Fruit fly (Drosophila melanogaster): ENCODE data around the gene MED27.

MED27 gene

dm6 chr3R:5620387-5620956 lies 34.5 kb upstream of the MED27 start (continued):
- peak; percentile 19 for TF ChIP-seq Ets21C (GFP tag; optimal IDR thresholded peaks at IDR 0.05)
- TF ChIP-seq Eip75B (GFP tag; optimal IDR thresholded peaks at IDR 0.05) = peak; percentile 67
- no peak for TF ChIP-seq CG9139 (GFP tag; optimal IDR thresholded peaks at IDR 0.05)
- TF ChIP-seq CG8319 (GFP tag; optimal IDR thresholded peaks at IDR 0.05) = peak; percentile 59
- TF ChIP-seq esn (GFP tag; optimal IDR thresholded peaks at IDR 0.05) = peak; percentile 82
- TF ChIP-seq cyc (GFP tag; optimal IDR thresholded peaks at IDR 0.05) = peak; percentile 70
- peak; percentile 92 for TF ChIP-seq Eip78C (GFP tag)
- peak; percentile 5 for TF ChIP-seq Blimp-1 (GFP tag; optimal IDR thresholded peaks at IDR 0.05)
- TF ChIP-seq Hr4 (GFP tag; optimal IDR thresholded peaks at IDR 0.05) = peak; percentile 67
- peak; percentile 18 to 78 for TF ChIP-seq salr (GFP tag; optimal IDR thresholded peaks at IDR 0.05)
- peak; percentile 36 for TF ChIP-seq CG7368 (GFP tag; optimal IDR thresholded peaks at IDR 0.05)
- TF ChIP-seq dac (GFP tag; optimal IDR thresholded peaks at IDR 0.05) = peak; percentile 55
- peak; percentile 17 for TF ChIP-seq Lpt (GFP tag; optimal IDR thresholded peaks at IDR 0.05)
- TF ChIP-seq Hr38 (GFP tag; optimal IDR thresholded peaks at IDR 0.05) = no peak
- TF ChIP-seq CG11762 (GFP tag; optimal IDR thresholded peaks at IDR 0.05; ENCODE audit: insufficient read depth) = peak; percentile 14
- no peak for TF ChIP-seq Eip93F (GFP tag; optimal IDR thresholded peaks at IDR 0.05)
- peak; percentile 55 for TF ChIP-seq CG6792 (GFP tag; optimal IDR thresholded peaks at IDR 0.05)
- TF ChIP-seq CG10631 (GFP tag; optimal IDR thresholded peaks at IDR 0.05) = peak; percentile 60
- peak; percentile 71 for TF ChIP-seq topi (GFP tag; optimal IDR thresholded peaks at IDR 0.05)
- TF ChIP-seq Ets96B (tag; optimal IDR thresholded peaks at IDR 0.05) = peak; percentile 55
- TF ChIP-seq vri (GFP tag; optimal IDR thresholded peaks at IDR 0.05) = no peak

- TF ChIP-seq CG6276 (GFP tag; optimal IDR thresholded peaks at IDR 0.05) (peak; percentile 67), CG6854 (GFP tag; optimal IDR thresholded peaks at IDR 0.05) (peak; percentile 46), Sox102F (GFP tag; optimal IDR thresholded peaks at IDR 0.05) (no peak), spab (GFP tag; optimal IDR thresholded peaks at IDR 0.05) (peak; percentile 55), Gug (GFP tag; IDR thresholded peaks at IDR 0.05) (no peak), net (GFP tag; optimal IDR thresholded peaks at IDR 0.05) (peak; percentile 6), CG3919 (GFP tag; optimal IDR thresholded peaks at IDR 0.05) (peak; percentile 28), esn (GFP tag; optimal IDR thresholded peaks at IDR 0.05) (no peak), CG8632 (GFP tag; optimal IDR thresholded peaks at IDR 0.05) (no peak), CG3032 (tag; optimal IDR thresholded peaks at IDR 0.05) (no peak), fkh (GFP tag; optimal IDR thresholded peaks at IDR 0.05) (no peak), fd85E (GFP tag; optimal IDR thresholded peaks at IDR 0.05) (no peak), dac (GFP tag; optimal IDR thresholded peaks at IDR 0.05) (no peak), Hr4 (GFP tag; optimal IDR thresholded peaks at IDR 0.05) (no peak), svp (GFP tag) (no peak), CG6792 (GFP tag; optimal IDR thresholded peaks at IDR 0.05) (no peak), eg (GFP tag; IDR thresholded peaks at IDR 0.05) (no peak), Met (GFP tag; optimal IDR thresholded peaks at IDR 0.05) (no peak), CG1621 (tag; optimal IDR thresholded peaks at IDR 0.05) (peak; percentile 62), Eip78C (GFP tag) (peak; percentile 70), CG7368 (GFP tag; optimal IDR thresholded peaks at IDR 0.05) (no peak), CG6163 (GFP tag; IDR thresholded peaks at IDR 0.05) (peak; percentile 15; the same call in 1 of the 3 replicates), topi (GFP tag; optimal IDR thresholded peaks at IDR 0.05) (no peak), pdm3 (GFP tag; optimal IDR thresholded peaks at IDR 0.05) (no peak), CG4318 (GFP tag; optimal IDR thresholded peaks at IDR 0.05) (no peak), CG8119 (GFP tag; IDR thresholded peaks at IDR 0.05) (0 out of 3 replicates have a peak, but pooled peaks have one; percentile 25), CG32006 (GFP tag; optimal IDR thresholded peaks at IDR 0.05) (no peak), Lpt (GFP tag; optimal IDR thresholded peaks at IDR 0.05) (no peak), CG15336 (GFP tag; IDR thresholded peaks at IDR 0.05) (peak; percentile 26; the same call in 1 of the 2 replicates), Sox14 (GFP tag; optimal IDR thresholded peaks at IDR 0.05) (peak; percentile 85), fd59A (GFP tag; optimal IDR thresholded peaks at IDR 0.05) (no peak), acj6 (GFP tag; optimal IDR thresholded peaks at IDR 0.05) (no peak), CG8319 (GFP tag; optimal IDR thresholded peaks at IDR 0.05) (no peak), CG11902 (GFP tag; optimal IDR thresholded peaks at IDR 0.05) (no peak), Ets21C (GFP tag; optimal IDR thresholded peaks at IDR 0.05) (no peak), Hr39 (GFP tag; optimal IDR thresholded peaks at IDR 0.05) (no peak), achi (GFP tag; optimal IDR thresholded peaks at IDR 0.05) (no peak), Eip93F (GFP tag; optimal IDR thresholded peaks at IDR 0.05) (no peak)
Observed at dm6 chr3R:5621714-5622405, 33.1 kb upstream of the MED27 start.
